Worm (Caenorhabditis elegans) whole organism, young adult: ENCODE results near the gene Y48D7A.1.

Experiments
- C06A6.2 ChIP-seq: fragments of 200-800 bp; sonication (Bioruptor generic); conservative IDR thresholded peaks from 2 replicates; pipeline ENCODE4 v1.3.6; 2022; ENCODE audit warnings: missing genetic modification characterization, missing compliant biosample characterization
- F57A8.1 ChIP-seq: fragments of 200-800 bp; sonication (Bioruptor generic); optimal IDR thresholded peaks from 2 replicates; lab custom pipeline; 2018; ENCODE audit warnings: mild to moderate bottlenecking, missing genetic modification characterization, moderate library complexity, missing compliant biosample characterization
- K11D2.4 ChIP-seq: fragments of 200-800 bp; sonication (Bioruptor generic); IDR thresholded peaks from 2 replicates; pipeline ENCODE4 v1.3.6; 2022; ENCODE audit warnings: missing genetic modification reagents, missing genetic modification characterization, missing compliant biosample characterization
- Y53G8AR.9 ChIP-seq: fragments of 200-800 bp; sonication (Bioruptor generic); conservative IDR thresholded peaks from 2 replicates; pipeline ENCODE4 v1.3.6; 2022; ENCODE audit warnings: missing genetic modification reagents, missing genetic modification characterization, missing compliant biosample characterization
- Y56A3A.18 ChIP-seq: fragments of 200-800 bp; sonication (Bioruptor generic); IDR thresholded peaks from 2 replicates; pipeline ENCODE4 v1.3.6; 2022; ENCODE audit warnings: missing genetic modification reagents, missing genetic modification characterization, missing compliant biosample characterization
- Y79H2A.3 ChIP-seq: fragments of 200-800 bp; sonication (Bioruptor generic); conservative IDR thresholded peaks from 2 replicates; pipeline ENCODE4 v1.3.6; 2022; ENCODE audit warnings: missing genetic modification reagents, missing genetic modification characterization, missing compliant biosample characterization
- Y95B8A.8 ChIP-seq: fragments of 200-800 bp; sonication (Bioruptor generic); IDR thresholded peaks from 2 replicates; pipeline ENCODE4 v1.3.6; 2022; ENCODE audit warnings: missing genetic modification reagents, missing genetic modification characterization, missing compliant biosample characterization
- ZK185.1 ChIP-seq: sonication (generic microtip); optimal IDR thresholded peaks from 2 replicates; lab custom pipeline; 2016; ENCODE audit warnings: mild to moderate bottlenecking, missing genetic modification characterization, missing compliant biosample characterization; ENCODE audit not compliant: poor library complexity, severe bottlenecking
- ama-1 ChIP-seq, 3 experiments: fragments of 150-350 bp in 1 of 3; sonication (generic microtip) in 2 of 3; optimal IDR thresholded peaks; 2 replicates each; lab custom pipeline; 2014 to 2018; ENCODE audit warnings: missing biosample characterization in 2 of 3, missing genetic modification characterization in 2 of 3, missing genetic modification reagents in 2 of 3
- aptf-2 ChIP-seq: fragments of 200-800 bp; sonication (Bioruptor generic); conservative IDR thresholded peaks from 2 replicates; pipeline ENCODE4 v1.3.6; 2022; ENCODE audit warnings: missing genetic modification reagents, missing genetic modification characterization, missing compliant biosample characterization
- aptf-3 ChIP-seq: fragments of 200-800 bp; sonication (Bioruptor generic); IDR thresholded peaks from 2 replicates; pipeline ENCODE4 v1.3.6; 2022; ENCODE audit warnings: missing genetic modification characterization, missing compliant biosample characterization
- atf-7 ChIP-seq: sonication (generic microtip); optimal IDR thresholded peaks from 2 replicates; lab custom pipeline; 2017; ENCODE audit warnings: mild to moderate bottlenecking, missing genetic modification characterization, missing compliant biosample characterization
- attf-6 ChIP-seq: fragments of 200-800 bp; sonication (Bioruptor generic); IDR thresholded peaks from 2 replicates; pipeline ENCODE4 v1.3.6; 2022; ENCODE audit warnings: missing genetic modification reagents, missing genetic modification characterization, missing compliant biosample characterization
- bed-2 ChIP-seq: fragments of 200-800 bp; sonication (Bioruptor generic); IDR thresholded peaks from 2 replicates; pipeline ENCODE4 v1.3.6; 2022; ENCODE audit warnings: missing genetic modification reagents, missing genetic modification characterization, missing compliant biosample characterization
- ccch-3 ChIP-seq: fragments of 200-800 bp; sonication (Bioruptor generic); optimal IDR thresholded peaks from 2 replicates; lab custom pipeline; 2018; ENCODE audit warnings: mild to moderate bottlenecking, missing genetic modification characterization, missing compliant biosample characterization
- ceh-100 ChIP-seq: fragments of 200-800 bp; sonication (Bioruptor generic); IDR thresholded peaks from 2 replicates; pipeline ENCODE4 v1.3.6; 2022; ENCODE audit warnings: missing genetic modification reagents, missing genetic modification characterization, missing compliant biosample characterization
- ceh-27 ChIP-seq: fragments of 200-800 bp; sonication (Bioruptor generic); optimal IDR thresholded peaks from 2 replicates; lab custom pipeline; 2018; ENCODE audit warnings: mild to moderate bottlenecking, missing genetic modification characterization, moderate library complexity, missing compliant biosample characterization
- ceh-79 ChIP-seq: sonication (generic microtip); optimal IDR thresholded peaks from 2 replicates; lab custom pipeline; 2017; ENCODE audit warnings: mild to moderate bottlenecking, missing genetic modification characterization, missing compliant biosample characterization
- die-1 ChIP-seq: sonication (generic microtip); optimal IDR thresholded peaks from 2 replicates; lab custom pipeline; 2016; ENCODE audit warnings: missing genotype, mild to moderate bottlenecking, missing genetic modification characterization, missing compliant biosample characterization
- dpff-1 ChIP-seq: sonication (generic microtip); optimal IDR thresholded peaks from 2 replicates; lab custom pipeline; 2017; ENCODE audit warnings: mild to moderate bottlenecking, missing genetic modification characterization, missing compliant biosample characterization
- egl-18 ChIP-seq: fragments of 200-800 bp; sonication (Bioruptor generic); IDR thresholded peaks from 2 replicates; pipeline ENCODE4 v1.3.6; 2022; ENCODE audit warnings: missing genetic modification reagents, missing genetic modification characterization, missing compliant biosample characterization
- egrh-3 ChIP-seq: fragments of 200-800 bp; sonication (Bioruptor generic); IDR thresholded peaks from 2 replicates; pipeline ENCODE4 v1.3.6; 2022; ENCODE audit warnings: missing genetic modification reagents, missing genetic modification characterization, missing compliant biosample characterization
- ekl-4 ChIP-seq: fragments of 200-800 bp; sonication (Bioruptor generic); IDR thresholded peaks from 2 replicates; pipeline ENCODE4 v1.3.6; 2022; ENCODE audit warnings: missing genetic modification reagents, missing genetic modification characterization, missing compliant biosample characterization
- him-1 ChIP-seq: sonication (generic microtip); optimal IDR thresholded peaks from 2 replicates; lab custom pipeline; 2016; ENCODE audit warnings: missing genotype, missing genetic modification reagents, missing genetic modification characterization, missing compliant biosample characterization
- hlh-26 ChIP-seq: fragments of 200-800 bp; sonication (Bioruptor generic); conservative IDR thresholded peaks from 2 replicates; pipeline ENCODE4 v1.3.6; 2022; ENCODE audit warnings: missing genetic modification reagents, missing genetic modification characterization, missing compliant biosample characterization
- lin-26 ChIP-seq: fragments of 200-800 bp; sonication (Bioruptor generic); IDR thresholded peaks from 2 replicates; pipeline ENCODE4 v1.3.6; 2022; ENCODE audit warnings: missing genetic modification reagents, missing genetic modification characterization, missing compliant biosample characterization
- lin-35 ChIP-seq, 3 experiments: fragments of 150-350 bp in 2 of 3; sonication (generic microtip) in 1 of 3; optimal IDR thresholded peaks; 2 replicates each; lab custom pipeline; 2014 to 2018; ENCODE audit warnings: missing biosample characterization in 3 of 3, missing genetic modification characterization in 3 of 3, missing genetic modification reagents in 3 of 3
- lir-1 ChIP-seq: fragments of 200-800 bp; sonication (Bioruptor generic); conservative IDR thresholded peaks from 2 replicates; pipeline ENCODE4 v1.3.6; 2022; ENCODE audit warnings: missing genetic modification reagents, missing genetic modification characterization, missing compliant biosample characterization
- madf-10 ChIP-seq: sonication (generic microtip); optimal IDR thresholded peaks from 2 replicates; lab custom pipeline; 2016; ENCODE audit warnings: mild to moderate bottlenecking, missing genetic modification characterization, missing compliant biosample characterization
- mel-28 ChIP-seq: sonication (generic microtip); optimal IDR thresholded peaks from 2 replicates; lab custom pipeline; 2016; ENCODE audit warnings: borderline replicate concordance, mild to moderate bottlenecking, missing genetic modification characterization, missing compliant biosample characterization
- mxl-1 ChIP-seq: sonication (generic microtip); optimal IDR thresholded peaks from 2 replicates; lab custom pipeline; 2016; ENCODE audit warnings: missing genetic modification characterization, missing compliant biosample characterization
- nhr-27 ChIP-seq: fragments of 200-800 bp; sonication (Bioruptor generic); optimal IDR thresholded peaks from 2 replicates; lab custom pipeline; 2018; ENCODE audit warnings: mild to moderate bottlenecking, missing genetic modification characterization, moderate library complexity, missing compliant biosample characterization
- nhr-80 ChIP-seq: sonication (generic microtip); optimal IDR thresholded peaks from 2 replicates; lab custom pipeline; 2016; ENCODE audit warnings: missing genetic modification characterization, missing compliant biosample characterization
- nhr-90 ChIP-seq: sonication (generic microtip); optimal IDR thresholded peaks from 2 replicates; lab custom pipeline; 2016; ENCODE audit warnings: missing genotype, mild to moderate bottlenecking, missing genetic modification characterization, missing compliant biosample characterization
- pbrm-1 ChIP-seq: fragments of 200-800 bp; sonication (Bioruptor generic); IDR thresholded peaks from 2 replicates; pipeline ENCODE4 v1.3.6; 2022; ENCODE audit warnings: missing genetic modification reagents, missing genetic modification characterization, missing compliant biosample characterization
- rcor-1 ChIP-seq: fragments of 200-800 bp; sonication (Bioruptor generic); IDR thresholded peaks from 2 replicates; pipeline ENCODE4 v1.3.6; 2022; ENCODE audit warnings: missing genetic modification reagents, missing genetic modification characterization, missing compliant biosample characterization
- sdz-38 ChIP-seq: sonication (generic microtip); optimal IDR thresholded peaks from 2 replicates; lab custom pipeline; 2016; ENCODE audit warnings: missing genotype, missing genetic modification characterization, missing compliant biosample characterization
- snpc-1.1 ChIP-seq: sonication (generic microtip); optimal IDR thresholded peaks from 2 replicates; lab custom pipeline; 2017; ENCODE audit warnings: missing genetic modification characterization, mild to moderate bottlenecking, missing compliant biosample characterization, antibody characterized with exemption, moderate library complexity, missing genotype, missing genetic modification reagents; ENCODE audit not compliant: insufficient read depth
- snpc-4 ChIP-seq, 5 experiments: fragments of 150-350 bp in 1 of 5; sonication (generic microtip) in 4 of 5; optimal IDR thresholded peaks; 2 replicates each; lab custom pipeline; 2014 to 2018; ENCODE audit warnings: missing genetic modification characterization in 5 of 5, missing biosample characterization in 3 of 5, antibody characterized with exemption in 2 of 5, mild to moderate bottlenecking in 2 of 5, missing compliant biosample characterization in 2 of 5, missing genotype in 2 of 5, moderate library complexity in 2 of 5, missing genetic modification reagents in 1 of 5
- tlf-1 ChIP-seq: fragments of 200-800 bp; sonication (Bioruptor generic); optimal IDR thresholded peaks from 2 replicates; lab custom pipeline; 2018; ENCODE audit warnings: mild to moderate bottlenecking, missing genetic modification characterization, missing compliant biosample characterization
- unc-130 ChIP-seq: sonication (generic microtip); optimal IDR thresholded peaks from 2 replicates; lab custom pipeline; 2016; ENCODE audit warnings: missing genetic modification reagents, missing genetic modification characterization, missing compliant biosample characterization
- zfh-2 ChIP-seq: fragments of 200-800 bp; sonication (Bioruptor generic); conservative IDR thresholded peaks from 2 replicates; pipeline ENCODE4 v1.3.6; 2022; ENCODE audit warnings: missing genetic modification reagents, missing genetic modification characterization, missing compliant biosample characterization
- ztf-22 ChIP-seq: fragments of 200-800 bp; sonication (Bioruptor generic); optimal IDR thresholded peaks from 2 replicates; lab custom pipeline; 2018; ENCODE audit warnings: mild to moderate bottlenecking, missing genetic modification characterization, moderate library complexity, missing compliant biosample characterization
- ztf-25 ChIP-seq: fragments of 200-800 bp; sonication (Bioruptor generic); IDR thresholded peaks from 2 replicates; pipeline ENCODE4 v1.3.6; 2022; ENCODE audit warnings: missing genetic modification reagents, missing genetic modification characterization, missing compliant biosample characterization
- ztf-28 ChIP-seq: fragments of 200-800 bp; sonication (Bioruptor generic); IDR thresholded peaks from 2 replicates; pipeline ENCODE4 v1.3.6; 2022; ENCODE audit warnings: missing genetic modification reagents, missing genetic modification characterization, missing compliant biosample characterization
- ztf-6 ChIP-seq: fragments of 200-800 bp; sonication (Bioruptor generic); IDR thresholded peaks from 2 replicates; pipeline ENCODE4 v1.3.6; 2022; ENCODE audit warnings: missing genetic modification reagents, missing genetic modification characterization, missing compliant biosample characterization

Gene Y48D7A.1

ce11 chrX:2970212-2970611 lies 39.1 kb upstream of the Y48D7A.1 start (continued):
- no peak for TF ChIP-seq snpc-4 (GFP tag; optimal IDR thresholded peaks at IDR 0.05; lab: Kevin White, UChicago)
- TF ChIP-seq snpc-4 (tag; optimal IDR thresholded peaks at IDR 0.05; lab: Kevin White, UChicago): no peak
- no peak for TF ChIP-seq ztf-6 (GFP tag; lab: Robert Waterston, UW)
- peak; percentile 51; the same call in 1 of the 2 replicates for TF ChIP-seq Y95B8A.8
- no peak for TF ChIP-seq him-1 (tag; lab: Kevin White, UChicago)
- TF ChIP-seq ztf-25 (GFP tag; lab: Robert Waterston, UW): no peak
- no peak for TF ChIP-seq aptf-3
- TF ChIP-seq egrh-3 (GFP tag; lab: Robert Waterston, UW): no peak
- no peak for TF ChIP-seq nhr-27 (tag; lab: Kevin White, UChicago)
- TF ChIP-seq zfh-2 (GFP tag; lab: Robert Waterston, UW): no peak
- TF ChIP-seq ccch-3 (GFP tag; lab: Kevin White, UChicago): no peak
- TF ChIP-seq hlh-26 (GFP tag; lab: Robert Waterston, UW): no peak
- TF ChIP-seq nhr-90 (tag; lab: Kevin White, UChicago): no peak
- TF ChIP-seq egl-18: no peak
- TF ChIP-seq ceh-27 (GFP tag; lab: Kevin White, UChicago): no peak
- no peak for TF ChIP-seq tlf-1 (GFP tag; lab: Kevin White, UChicago)
- TF ChIP-seq ztf-22 (GFP tag; lab: Kevin White, UChicago): no peak
- no peak for TF ChIP-seq C06A6.2
- no peak for TF ChIP-seq ekl-4 (GFP tag; lab: Robert Waterston, UW)
- no peak for TF ChIP-seq bed-2 (GFP tag; lab: Robert Waterston, UW)
- no peak for TF ChIP-seq pbrm-1 (GFP tag; lab: Robert Waterston, UW)
- TF ChIP-seq unc-130 (GFP tag; lab: Kevin White, UChicago): no peak
- no peak for TF ChIP-seq snpc-1.1 (tag; lab: Kevin White, UChicago)
- no peak for TF ChIP-seq F57A8.1
- TF ChIP-seq madf-10 (tag; lab: Kevin White, UChicago): no peak
- no peak for TF ChIP-seq sdz-38 (tag; lab: Kevin White, UChicago)
- peak; percentile 48; the same call in 1 of the 2 replicates for TF ChIP-seq K11D2.4 (GFP tag; lab: Robert Waterston, UW)
- no peak for TF ChIP-seq Y53G8AR.9 (GFP tag; lab: Robert Waterston, UW)
- peak in 1 of 3 experiments; percentile 6 for TF ChIP-seq lin-35 (GFP tag; optimal IDR thresholded peaks at IDR 0.05; lab: Kevin White, UChicago)
- no peak for TF ChIP-seq atf-7 (tag; lab: Kevin White, UChicago)
- no peak for TF ChIP-seq die-1 (tag; lab: Kevin White, UChicago)
- TF ChIP-seq aptf-2: no peak
- TF ChIP-seq attf-6: no peak
- peak; percentile 49 for TF ChIP-seq ZK185.1 (tag; lab: Kevin White, UChicago)
- no peak for TF ChIP-seq Y79H2A.3
- TF ChIP-seq mel-28 (tag; lab: Kevin White, UChicago): no peak
- TF ChIP-seq lir-1 (GFP tag; lab: Robert Waterston, UW): no peak
- TF ChIP-seq dpff-1 (tag; lab: Kevin White, UChicago): no peak
- TF ChIP-seq ceh-79 (tag; lab: Kevin White, UChicago): no peak
- no peak for TF ChIP-seq rcor-1
- TF ChIP-seq ama-1 (optimal IDR thresholded peaks at IDR 0.05; lab: Kevin White, UChicago): peak; percentile 14
- TF ChIP-seq ama-1 (GFP tag; optimal IDR thresholded peaks at IDR 0.05; lab: Kevin White, UChicago): no peak
- TF ChIP-seq nhr-80: no peak
- peak; percentile 12; the same call in 1 of the 2 replicates for TF ChIP-seq Y56A3A.18 (GFP tag; lab: Robert Waterston, UW)
- peak; percentile 8; the same call in 1 of the 2 replicates for TF ChIP-seq lin-26 (GFP tag; lab: Robert Waterston, UW)
- no peak for TF ChIP-seq mxl-1 (tag; lab: Kevin White, UChicago)
- TF ChIP-seq ceh-100: no peak
- no peak for TF ChIP-seq ztf-28
